Fruit fly (Drosophila melanogaster) whole organism, embryonic: ENCODE measurements around the gene Pink1.
A peak's percentile ranks its signal among the peaks of the same experiment; 100 is the strongest.

ENCODE experiments used
- B-H1 ChIP-seq: fragments of 200-800 bp; sonication (Bioruptor generic); IDR thresholded peaks from 3 replicates; pipeline ENCODE4 v1.3.6; 2022; ENCODE audit warnings: missing biosample characterization, missing genetic modification characterization
- CG10431 ChIP-seq: fragments of 200-800 bp; sonication (Bioruptor generic); optimal IDR thresholded peaks from 3 replicates; lab custom pipeline; 2018; ENCODE audit warnings: missing biosample characterization, mild to moderate bottlenecking, missing genetic modification characterization
- CG11247 ChIP-seq: fragments of 200-800 bp; sonication (Bioruptor generic); IDR thresholded peaks from 2 replicates; pipeline ENCODE4 v1.3.6; 2022; ENCODE audit warnings: missing biosample characterization, missing genetic modification characterization
- CG12219 ChIP-seq: fragments of 200-800 bp; sonication (Bioruptor generic); optimal IDR thresholded peaks from 3 replicates; lab custom pipeline; 2018; ENCODE audit warnings: missing biosample characterization, mild to moderate bottlenecking, missing genetic modification characterization
- CG12299 ChIP-seq: fragments of 200-800 bp; sonication (Bioruptor generic); optimal IDR thresholded peaks from 2 replicates; lab custom pipeline; 2018; ENCODE audit warnings: missing biosample characterization, mild to moderate bottlenecking, missing genetic modification characterization
- CG12769 ChIP-seq: fragments of 200-800 bp; sonication (Bioruptor generic); optimal IDR thresholded peaks from 2 replicates; lab custom pipeline; 2019; ENCODE audit warnings: missing biosample characterization, mild to moderate bottlenecking, missing genetic modification characterization, moderate library complexity
- CG17829 ChIP-seq: fragments of 200-800 bp; optimal IDR thresholded peaks from 2 replicates; lab custom pipeline; 2019; ENCODE audit warnings: missing biosample characterization, mild to moderate bottlenecking, missing genetic modification characterization, moderate library complexity
- CG18262 ChIP-seq: fragments of 200-800 bp; optimal IDR thresholded peaks from 3 replicates; lab custom pipeline; 2019; ENCODE audit warnings: missing biosample characterization, mild to moderate bottlenecking, missing genetic modification characterization, moderate library complexity
- CG2120 ChIP-seq: fragments of 200-800 bp; sonication (Bioruptor generic); optimal IDR thresholded peaks from 3 replicates; lab custom pipeline; 2016; ENCODE audit warnings: missing biosample characterization, missing genetic modification characterization
- CG30431 ChIP-seq: fragments of 200-800 bp; sonication (Bioruptor generic); optimal IDR thresholded peaks from 2 replicates; lab custom pipeline; 2017; ENCODE audit warnings: missing biosample characterization, missing genetic modification characterization
- CG3838 ChIP-seq: fragments of 200-800 bp; sonication (Bioruptor generic); optimal IDR thresholded peaks from 3 replicates; lab custom pipeline; 2016; ENCODE audit warnings: missing biosample characterization, missing genetic modification characterization
- CG4282 ChIP-seq: fragments of 200-800 bp; sonication (Bioruptor generic); optimal IDR thresholded peaks from 2 replicates; lab custom pipeline; 2016; ENCODE audit warnings: missing biosample characterization, missing genetic modification characterization
- CG4617 ChIP-seq: fragments of 200-800 bp; sonication (Bioruptor generic); optimal IDR thresholded peaks from 3 replicates; lab custom pipeline; 2016; ENCODE audit warnings: missing biosample characterization, missing genetic modification characterization, borderline replicate concordance
- CG9932 ChIP-seq: fragments of 200-800 bp; sonication (Bioruptor generic); IDR thresholded peaks from 2 replicates; pipeline ENCODE4 v1.3.6; 2022; ENCODE audit warnings: missing biosample characterization, missing genetic modification characterization
- Deaf1 ChIP-seq: fragments of 200-800 bp; optimal IDR thresholded peaks from 3 replicates; lab custom pipeline; 2019; ENCODE audit warnings: missing biosample characterization, mild to moderate bottlenecking, missing genetic modification characterization, moderate library complexity
- Elba2 ChIP-seq: fragments of 200-800 bp; sonication (Bioruptor generic); optimal IDR thresholded peaks from 3 replicates; lab custom pipeline; 2016; ENCODE audit warnings: missing biosample characterization, missing genetic modification characterization
- Ets97D ChIP-seq: fragments of 200-800 bp; sonication (Bioruptor generic); optimal IDR thresholded peaks from 3 replicates; lab custom pipeline; 2016; ENCODE audit warnings: missing biosample characterization, missing genetic modification characterization
- Fer1 ChIP-seq: fragments of 200-800 bp; sonication (Bioruptor generic); optimal IDR thresholded peaks from 2 replicates; lab custom pipeline; 2017; ENCODE audit warnings: missing biosample characterization, mild to moderate bottlenecking, missing genetic modification characterization
- Gug ChIP-seq: fragments of 200-800 bp; sonication (Bioruptor generic); IDR thresholded peaks from 4 replicates; pipeline ENCODE4 v1.3.6; 2022; ENCODE audit warnings: missing biosample characterization, missing genetic modification characterization
- Jarid2 ChIP-seq: fragments of 200-800 bp; sonication (Bioruptor generic); optimal IDR thresholded peaks from 3 replicates; lab custom pipeline; 2017; ENCODE audit warnings: mild to moderate bottlenecking, missing biosample characterization, missing genetic modification reagents, missing genetic modification characterization
- Kr ChIP-seq: fragments of 200-800 bp; sonication (Bioruptor generic); optimal IDR thresholded peaks from 2 replicates; lab custom pipeline; 2017; ENCODE audit warnings: missing biosample characterization, mild to moderate bottlenecking, missing genetic modification characterization
- Poxn ChIP-seq: fragments of 200-800 bp; sonication (Bioruptor generic); IDR thresholded peaks from 2 replicates; pipeline ENCODE4 v1.3.6; 2022; ENCODE audit warnings: missing biosample characterization, missing genetic modification characterization
- Sox100B ChIP-seq: fragments of 200-800 bp; sonication (Bioruptor generic); optimal IDR thresholded peaks from 3 replicates; lab custom pipeline; 2018; ENCODE audit warnings: missing biosample characterization, mild to moderate bottlenecking, missing genetic modification characterization
- Spps ChIP-seq: fragments of 200-800 bp; sonication (Bioruptor generic); optimal IDR thresholded peaks from 2 replicates; lab custom pipeline; 2018; ENCODE audit warnings: missing biosample characterization, mild to moderate bottlenecking, missing genetic modification characterization
- Sry-β ChIP-seq: fragments of 200-800 bp; sonication (Bioruptor generic); optimal IDR thresholded peaks from 2 replicates; lab custom pipeline; 2018; ENCODE audit warnings: missing biosample characterization, mild to moderate bottlenecking, missing genetic modification characterization, moderate library complexity
- Xrp1 ChIP-seq: fragments of 200-800 bp; sonication (Bioruptor generic); IDR thresholded peaks from 2 replicates; pipeline ENCODE4 v1.3.6; 2022; ENCODE audit warnings: missing biosample characterization, missing genetic modification characterization
- ac ChIP-seq: fragments of 200-800 bp; sonication (Bioruptor generic); optimal IDR thresholded peaks from 3 replicates; lab custom pipeline; 2017; ENCODE audit warnings: missing biosample characterization, mild to moderate bottlenecking, missing genetic modification characterization
- bigmax ChIP-seq: fragments of 200-800 bp; sonication (Bioruptor generic); optimal IDR thresholded peaks from 2 replicates; lab custom pipeline; 2018; ENCODE audit warnings: missing biosample characterization, mild to moderate bottlenecking, missing genetic modification characterization
- br ChIP-seq: fragments of >200 bp; optimal IDR thresholded peaks from 2 replicates; lab custom pipeline; 2017
- cad ChIP-seq: fragments of >200 bp; optimal IDR thresholded peaks from 2 replicates; lab custom pipeline; 2017; ENCODE audit warnings: missing biosample characterization, missing genetic modification characterization
- cas ChIP-seq: fragments of 200-800 bp; sonication (Bioruptor generic); IDR thresholded peaks from 2 replicates; pipeline ENCODE4 v1.3.6; 2022; ENCODE audit warnings: missing biosample characterization, missing genetic modification characterization
- chinmo ChIP-seq: fragments of 200-800 bp; sonication (Bioruptor generic); IDR thresholded peaks from 4 replicates; pipeline ENCODE4 v1.3.6; 2022; ENCODE audit warnings: missing biosample characterization, missing genetic modification characterization; ENCODE audit not compliant: partially characterized antibody
- ci ChIP-seq: fragments of 200-800 bp; sonication (Bioruptor generic); IDR thresholded peaks from 3 replicates; pipeline ENCODE4 v1.3.6; 2022; ENCODE audit warnings: missing biosample characterization, missing genetic modification characterization
- dpn ChIP-seq, 2 experiments: fragments of 200-800 bp; sonication (Bioruptor generic); optimal IDR thresholded peaks; 3 replicates each; lab custom pipeline; 2016; ENCODE audit warnings: missing biosample characterization in 2 of 2, missing genetic modification characterization in 2 of 2
- gce ChIP-seq: fragments of 200-800 bp; sonication (Bioruptor generic); IDR thresholded peaks from 3 replicates; pipeline ENCODE4 v1.3.6; 2022; ENCODE audit warnings: missing biosample characterization, missing genetic modification characterization
- gem ChIP-seq: fragments of 200-800 bp; sonication (Bioruptor generic); optimal IDR thresholded peaks from 2 replicates; lab custom pipeline; 2019; ENCODE audit warnings: missing biosample characterization, mild to moderate bottlenecking, missing genetic modification characterization, moderate library complexity
- gfzf ChIP-seq: fragments of 200-800 bp; sonication (Bioruptor generic); optimal IDR thresholded peaks from 2 replicates; lab custom pipeline; 2016; ENCODE audit warnings: missing biosample characterization, mild to moderate bottlenecking, missing genetic modification characterization, moderate library complexity
- her ChIP-seq: fragments of 200-800 bp; sonication (Bioruptor generic); optimal IDR thresholded peaks from 2 replicates; lab custom pipeline; 2016; ENCODE audit warnings: missing biosample characterization, missing genetic modification characterization
- hth ChIP-seq: fragments of >200 bp; optimal IDR thresholded peaks from 2 replicates; lab custom pipeline; 2017; ENCODE audit warnings: inconsistent platforms
- inv ChIP-seq: fragments of 200-800 bp; sonication (Bioruptor generic); IDR thresholded peaks from 2 replicates; pipeline ENCODE4 v1.3.6; 2022; ENCODE audit warnings: missing biosample characterization, missing genetic modification characterization; ENCODE audit not compliant: partially characterized antibody
- jigr1 ChIP-seq: fragments of 200-800 bp; sonication (Bioruptor generic); IDR thresholded peaks from 3 replicates; pipeline ENCODE4 v1.3.6; 2022; ENCODE audit warnings: missing biosample characterization, missing genetic modification characterization
- pb ChIP-seq: fragments of 200-800 bp; sonication (Bioruptor generic); optimal IDR thresholded peaks from 3 replicates; lab custom pipeline; 2016; ENCODE audit warnings: missing biosample characterization, missing genetic modification characterization
- pita ChIP-seq: fragments of 200-800 bp; sonication (Bioruptor generic); optimal IDR thresholded peaks from 2 replicates; lab custom pipeline; 2017; ENCODE audit warnings: missing biosample characterization, mild to moderate bottlenecking, missing genetic modification characterization
- salm ChIP-seq: fragments of 200-800 bp; sonication (Bioruptor generic); optimal IDR thresholded peaks from 2 replicates; lab custom pipeline; 2018; ENCODE audit warnings: missing biosample characterization, mild to moderate bottlenecking, missing genetic modification characterization
- slbo ChIP-seq: fragments of 200-800 bp; sonication (Bioruptor generic); IDR thresholded peaks from 2 replicates; pipeline ENCODE4 v1.3.6; 2022; ENCODE audit warnings: missing biosample characterization, missing genetic modification characterization
- sqz ChIP-seq: fragments of 200-800 bp; sonication (Bioruptor generic); optimal IDR thresholded peaks from 3 replicates; lab custom pipeline; 2018; ENCODE audit warnings: missing biosample characterization, mild to moderate bottlenecking, missing genetic modification characterization
- tgo ChIP-seq: fragments of 200-800 bp; sonication (Bioruptor generic); IDR thresholded peaks from 3 replicates; pipeline ENCODE4 v1.3.6; 2022; ENCODE audit warnings: missing biosample characterization, missing genetic modification characterization
- tup ChIP-seq: fragments of 200-800 bp; sonication (Bioruptor generic); optimal IDR thresholded peaks from 2 replicates; lab custom pipeline; 2016; ENCODE audit warnings: missing biosample characterization, mild to moderate bottlenecking, missing genetic modification characterization, moderate library complexity
- vnd ChIP-seq: fragments of 200-800 bp; sonication (Bioruptor generic); IDR thresholded peaks from 3 replicates; pipeline ENCODE4 v1.3.6; 2022; ENCODE audit warnings: missing biosample characterization, missing genetic modification characterization; ENCODE audit not compliant: partially characterized antibody
- z ChIP-seq: fragments of 200-800 bp; sonication (Bioruptor generic); IDR thresholded peaks from 3 replicates; pipeline ENCODE4 v1.3.6; 2022; ENCODE audit warnings: missing biosample characterization, missing genetic modification characterization
- zf30C ChIP-seq: fragments of 200-800 bp; sonication (Bioruptor generic); optimal IDR thresholded peaks from 3 replicates; lab custom pipeline; 2018; ENCODE audit warnings: missing biosample characterization, mild to moderate bottlenecking, missing genetic modification characterization

Gene Pink1

dm6 chrX:6662876-6663551 is 20.6 kb upstream of the Pink1 start:
- no peak for TF ChIP-seq hth (lab: Kevin White, UChicago)
- TF ChIP-seq gfzf (GFP tag; lab: Kevin White, UChicago): no peak
- TF ChIP-seq pita (GFP tag; lab: Kevin White, UChicago): no peak
- TF ChIP-seq Deaf1 (tag; lab: Kevin White, UChicago): no peak
- TF ChIP-seq CG12299 (tag; lab: Kevin White, UChicago): no peak
- TF ChIP-seq ac (GFP tag; lab: Kevin White, UChicago): no peak
- no peak for TF ChIP-seq Spps
- TF ChIP-seq dpn (GFP tag; optimal IDR thresholded peaks at IDR 0.05; lab: Kevin White, UChicago): peak; percentile 30 to 58
- no peak for TF ChIP-seq Sry-β (GFP tag; lab: Kevin White, UChicago)
- peak; percentile 47; the same call in 1 of the 4 replicates for TF ChIP-seq Gug (GFP tag; lab: Robert Waterston, UW)
- no peak for TF ChIP-seq br (lab: Kevin White, UChicago)
- TF ChIP-seq CG9932 (GFP tag; lab: Robert Waterston, UW): peak; percentile 58; the same call in 1 of the 2 replicates
- no peak for TF ChIP-seq cas
- TF ChIP-seq CG18262 (tag; lab: Kevin White, UChicago): peak; percentile 40
- no peak for TF ChIP-seq CG10431 (GFP tag; lab: Kevin White, UChicago)
- TF ChIP-seq sqz: no peak
- no peak for TF ChIP-seq Poxn (GFP tag; lab: Robert Waterston, UW)
- TF ChIP-seq CG2120 (GFP tag; lab: Kevin White, UChicago): peak; percentile 52
- peak; percentile 51 for TF ChIP-seq her (GFP tag; lab: Kevin White, UChicago)
- TF ChIP-seq CG17829: peak; percentile 25
- peak; percentile 65 for TF ChIP-seq CG12769 (tag; lab: Kevin White, UChicago)
- no peak for TF ChIP-seq jigr1 (GFP tag; lab: Robert Waterston, UW)
- no peak for TF ChIP-seq Jarid2
- no peak for TF ChIP-seq Kr (GFP tag; lab: Kevin White, UChicago)
- no peak for TF ChIP-seq CG4282 (GFP tag; lab: Kevin White, UChicago)
- no peak for TF ChIP-seq bigmax (GFP tag; lab: Kevin White, UChicago)
- no peak for TF ChIP-seq CG4617
- TF ChIP-seq Xrp1 (GFP tag; lab: Robert Waterston, UW): peak; percentile 46; the same call in 1 of the 2 replicates
- TF ChIP-seq cad (GFP tag; lab: Kevin White, UChicago): no peak
- TF ChIP-seq slbo: peak; percentile 65
- TF ChIP-seq CG12219 (GFP tag; lab: Kevin White, UChicago): peak; percentile 46
- no peak for TF ChIP-seq tup (GFP tag; lab: Kevin White, UChicago)
- no peak for TF ChIP-seq ci (GFP tag; lab: Robert Waterston, UW)
- TF ChIP-seq Elba2 (GFP tag; lab: Kevin White, UChicago): no peak
- no peak for TF ChIP-seq CG3838
- no peak for TF ChIP-seq salm
- TF ChIP-seq CG11247 (GFP tag; lab: Robert Waterston, UW): no peak
- peak; percentile 49; the same call in 2 of the 3 replicates for TF ChIP-seq tgo
- TF ChIP-seq Ets97D: no peak
- peak; percentile 58; the same call in 2 of the 3 replicates for TF ChIP-seq gce
- TF ChIP-seq pb (GFP tag; lab: Kevin White, UChicago): peak; percentile 27
- TF ChIP-seq chinmo (GFP tag; lab: Robert Waterston, UW): no peak
- no peak for TF ChIP-seq B-H1 (GFP tag; lab: Robert Waterston, UW)
- TF ChIP-seq zf30C (GFP tag; lab: Kevin White, UChicago): no peak
- TF ChIP-seq Sox100B (GFP tag; lab: Kevin White, UChicago): peak; percentile 59
- TF ChIP-seq CG30431 (GFP tag; lab: Kevin White, UChicago): no peak
- no peak for TF ChIP-seq inv (GFP tag; lab: Robert Waterston, UW)
- TF ChIP-seq z (GFP tag; lab: Robert Waterston, UW): no peak
- TF ChIP-seq vnd (GFP tag; lab: Robert Waterston, UW): no peak
- peak; percentile 58 for TF ChIP-seq gem (tag; lab: Kevin White, UChicago)
- peak; percentile 43 for TF ChIP-seq Fer1
